Worm (Caenorhabditis elegans) whole organism, midembryonic: Measurements from ENCODE around the gene cnnm-3.

Experiments used
- cog-1 ChIP-seq: sonication (generic microtip); optimal IDR thresholded peaks from 2 replicates; lab custom pipeline; 2016; ENCODE audit warnings: missing genetic modification characterization, missing compliant biosample characterization
- flt-1 ChIP-seq: fragments of 200-800 bp; sonication (Bioruptor generic); IDR thresholded peaks from 2 replicates; pipeline ENCODE4 v1.3.6; 2022; ENCODE audit warnings: missing genetic modification characterization, missing compliant biosample characterization
- med-1 ChIP-seq: sonication (generic microtip); optimal IDR thresholded peaks from 2 replicates; lab custom pipeline; 2017; ENCODE audit warnings: missing genetic modification characterization, mild to moderate bottlenecking, missing compliant biosample characterization, antibody characterized with exemption, missing genetic modification reagents; ENCODE audit not compliant: insufficient read depth
- ref-1 ChIP-seq: fragments of 200-800 bp; sonication (Bioruptor generic); conservative IDR thresholded peaks from 2 replicates; pipeline ENCODE4 v1.3.6; 2022; ENCODE audit warnings: missing genetic modification reagents, missing genetic modification characterization, missing compliant biosample characterization
- tab-1 ChIP-seq: fragments of 200-800 bp; sonication (Bioruptor generic); IDR thresholded peaks from 2 replicates; pipeline ENCODE4 v1.3.6; 2022; ENCODE audit warnings: missing genetic modification characterization, missing compliant biosample characterization

- TF ChIP-seq flt-1 (GFP tag; lab: Robert Waterston, UW) = no peak
- no peak for TF ChIP-seq ref-1
- TF ChIP-seq tab-1 (GFP tag; lab: Robert Waterston, UW) = no peak
- TF ChIP-seq cog-1 = no peak
- no peak for TF ChIP-seq med-1
Measured at ce11 chrX:3059299-3059698, 13.7 kb upstream of the cnnm-3 start, which contains the start of gene rsef-1.
